Worm (Caenorhabditis elegans): ENCODE results near the gene B0524.6.

B0524.6 gene

ce11 chrIII:1852126-1852717, 53.2 kb downstream of the B0524.6 start:
- TF ChIP-seq efl-1 (optimal IDR thresholded peaks at IDR 0.05) (no peak), efl-1 (GFP tag; optimal IDR thresholded peaks at IDR 0.05 in 1 of 2) (peak in 1 of 2 experiments; percentile 0), sup-37 (GFP tag; optimal IDR thresholded peaks at IDR 0.05) (no peak), blmp-1 (tag; optimal IDR thresholded peaks at IDR 0.05) (no peak)

All from whole organism, L1 larva.